Fruit fly (Drosophila melanogaster): ENCODE results near the gene feo.

Gene feo

DNA sequence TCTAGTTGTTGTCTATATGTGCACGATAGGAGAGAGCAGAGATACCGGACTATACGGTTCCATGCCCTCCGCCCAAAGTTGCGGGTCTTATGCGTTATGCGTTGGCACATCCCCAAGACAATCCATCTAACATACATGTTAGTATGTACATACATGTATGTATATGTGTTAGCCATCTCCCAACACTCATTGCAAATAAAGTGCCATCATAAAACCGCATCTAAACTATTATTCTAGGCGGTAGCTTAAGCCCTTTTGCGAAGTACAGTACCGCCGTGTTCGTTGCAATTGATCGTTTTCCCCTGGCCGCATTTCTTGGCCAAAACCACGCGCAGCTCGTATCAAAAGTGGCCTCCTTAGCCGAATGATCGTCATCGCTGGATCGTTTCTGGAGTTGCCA, 31.7 kb upstream of the feo start:
- TF ChIP-seq Gug (GFP tag; IDR thresholded peaks at IDR 0.05) (no peak), CG6163 (GFP tag; IDR thresholded peaks at IDR 0.05) (0 out of 3 replicates have a peak, but pooled peaks have one; percentile 11), CG31627 (GFP tag; optimal IDR thresholded peaks at IDR 0.05) (no peak), dac (GFP tag; optimal IDR thresholded peaks at IDR 0.05) (no peak), Sox102F (GFP tag; optimal IDR thresholded peaks at IDR 0.05) (no peak), CG32006 (GFP tag; optimal IDR thresholded peaks at IDR 0.05) (peak; percentile 17), Eip78C (GFP tag) (peak; percentile 49), Hr4 (GFP tag; optimal IDR thresholded peaks at IDR 0.05) (no peak), Ets21C (GFP tag; optimal IDR thresholded peaks at IDR 0.05) (no peak), svp (GFP tag) (peak; percentile 72), cyc (GFP tag; optimal IDR thresholded peaks at IDR 0.05) (no peak)

DNA sequence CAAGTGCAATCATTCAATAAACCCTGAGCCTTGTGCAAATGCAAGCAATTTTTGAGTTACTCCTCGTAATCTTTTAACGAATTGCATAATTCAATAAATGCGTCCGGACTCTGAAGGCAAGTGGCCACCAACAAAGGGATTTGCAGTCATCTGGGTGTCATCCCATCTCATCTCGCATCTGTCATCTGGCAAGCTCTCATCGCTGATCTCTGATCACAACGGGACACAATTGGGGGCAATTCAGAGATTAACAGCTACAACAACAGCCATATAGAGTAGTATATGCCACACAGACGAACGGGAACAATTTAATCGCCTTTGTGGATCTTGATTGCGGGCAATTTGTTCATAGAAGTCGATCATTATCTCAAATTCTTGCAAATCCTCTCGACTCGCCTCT, 29.1 kb upstream of the feo start:
- TF ChIP-seq Eip78C (GFP tag) (no peak), Hr4 (GFP tag; optimal IDR thresholded peaks at IDR 0.05) (no peak), svp (GFP tag) (peak; percentile 92)

DNA sequence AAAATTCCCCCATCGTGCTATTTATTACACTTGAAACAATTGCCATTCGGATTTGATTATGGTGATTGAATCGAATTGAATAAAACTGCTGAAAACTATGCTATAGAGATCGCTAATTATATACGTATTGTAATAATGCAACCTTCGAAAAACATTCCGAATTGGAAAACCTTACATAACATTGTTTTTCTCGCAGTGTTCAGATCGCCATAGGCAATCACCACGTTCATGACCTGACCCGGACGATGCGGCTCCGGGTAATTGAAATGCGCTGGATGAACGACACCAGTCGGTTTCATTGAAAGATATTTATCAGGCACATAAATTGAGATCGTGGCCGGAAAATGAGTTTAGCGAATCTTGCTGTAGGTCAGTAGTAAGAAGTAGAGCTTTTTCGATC, 28.1 kb upstream of the feo start:
- TF ChIP-seq CG31627 (GFP tag; optimal IDR thresholded peaks at IDR 0.05) (peak; percentile 17), fd59A (GFP tag; optimal IDR thresholded peaks at IDR 0.05) (no peak), fd85E (GFP tag; optimal IDR thresholded peaks at IDR 0.05) (no peak), Sox15 (GFP tag; optimal IDR thresholded peaks at IDR 0.05) (no peak), Hr38 (GFP tag; optimal IDR thresholded peaks at IDR 0.05) (no peak), OdsH (GFP tag; optimal IDR thresholded peaks at IDR 0.05) (no peak), Eip75B (GFP tag; optimal IDR thresholded peaks at IDR 0.05) (no peak), CG8319 (GFP tag; optimal IDR thresholded peaks at IDR 0.05) (no peak), CG6854 (GFP tag; optimal IDR thresholded peaks at IDR 0.05) (no peak), Sox102F (GFP tag; optimal IDR thresholded peaks at IDR 0.05) (peak; percentile 24), Hr4 (GFP tag; optimal IDR thresholded peaks at IDR 0.05) (no peak), CG16779 (tag; optimal IDR thresholded peaks at IDR 0.05) (no peak), Blimp-1 (GFP tag; optimal IDR thresholded peaks at IDR 0.05) (no peak), fkh (GFP tag; optimal IDR thresholded peaks at IDR 0.05) (no peak), CG4318 (GFP tag; optimal IDR thresholded peaks at IDR 0.05) (no peak), CG11294 (GFP tag; IDR thresholded peaks at IDR 0.05) (no peak), Lpt (GFP tag; optimal IDR thresholded peaks at IDR 0.05) (no peak), vri (GFP tag; optimal IDR thresholded peaks at IDR 0.05) (no peak), CG11902 (GFP tag; optimal IDR thresholded peaks at IDR 0.05) (no peak), CG9139 (GFP tag; optimal IDR thresholded peaks at IDR 0.05) (no peak), Eip93F (GFP tag; optimal IDR thresholded peaks at IDR 0.05) (no peak), pdm3 (GFP tag; optimal IDR thresholded peaks at IDR 0.05) (peak; percentile 17), CG3919 (GFP tag; optimal IDR thresholded peaks at IDR 0.05) (peak; percentile 18), Gug (GFP tag; IDR thresholded peaks at IDR 0.05) (no peak), CG6792 (GFP tag; optimal IDR thresholded peaks at IDR 0.05) (peak; percentile 1), Met (GFP tag; optimal IDR thresholded peaks at IDR 0.05) (peak; percentile 32), salr (GFP tag; optimal IDR thresholded peaks at IDR 0.05) (no peak), net (GFP tag; optimal IDR thresholded peaks at IDR 0.05) (no peak), Hr39 (GFP tag; optimal IDR thresholded peaks at IDR 0.05) (peak; percentile 26), CG6276 (GFP tag; optimal IDR thresholded peaks at IDR 0.05) (no peak), acj6 (GFP tag; optimal IDR thresholded peaks at IDR 0.05) (no peak), Sox14 (GFP tag; optimal IDR thresholded peaks at IDR 0.05) (no peak), Smox (GFP tag; optimal IDR thresholded peaks at IDR 0.05) (no peak), ss (GFP tag; optimal IDR thresholded peaks at IDR 0.05) (no peak), esn (GFP tag; optimal IDR thresholded peaks at IDR 0.05) (peak; percentile 22), CG3032 (tag; optimal IDR thresholded peaks at IDR 0.05) (no peak), lz (GFP tag; optimal IDR thresholded peaks at IDR 0.05) (peak; percentile 23), topi (GFP tag; optimal IDR thresholded peaks at IDR 0.05) (peak; percentile 31), CG10631 (GFP tag; optimal IDR thresholded peaks at IDR 0.05) (no peak), Eip78C (GFP tag) (peak; percentile 51), CG15336 (GFP tag; IDR thresholded peaks at IDR 0.05) (no peak), Ets21C (GFP tag; optimal IDR thresholded peaks at IDR 0.05) (no peak), cyc (GFP tag; optimal IDR thresholded peaks at IDR 0.05) (peak; percentile 16), eg (GFP tag; IDR thresholded peaks at IDR 0.05) (no peak), achi (GFP tag; optimal IDR thresholded peaks at IDR 0.05) (no peak)

All from whole organism, prepupa.